Fruit fly (Drosophila melanogaster): ENCODE measurements around the gene CG43255.
A peak's percentile ranks its signal among the peaks of the same experiment; 100 is the strongest.

The CG43255 gene

dm6 chrX:8893378-8893912, 30.3 kb upstream of the CG43255 start:
- no peak for TF ChIP-seq Dll (optimal IDR thresholded peaks at IDR 0.05)
- no peak for TF ChIP-seq psq (optimal IDR thresholded peaks at IDR 0.05)
- TF ChIP-seq usp (GFP tag; optimal IDR thresholded peaks at IDR 0.05), result no peak
- TF ChIP-seq EcR (GFP tag; optimal IDR thresholded peaks at IDR 0.05), result no peak
- no peak for TF ChIP-seq pan (optimal IDR thresholded peaks at IDR 0.05)

dm6 chrX:8894315-8895017, 29.3 kb upstream of the CG43255 start:
- TF ChIP-seq usp (GFP tag; optimal IDR thresholded peaks at IDR 0.05) (no peak), Dll (optimal IDR thresholded peaks at IDR 0.05) (no peak), psq (optimal IDR thresholded peaks at IDR 0.05) (no peak), CG8478 (optimal IDR thresholded peaks at IDR 0.05) (no peak), EcR (GFP tag; optimal IDR thresholded peaks at IDR 0.05) (no peak), pan (optimal IDR thresholded peaks at IDR 0.05) (no peak)

dm6 chrX:8895018-8895392, 28.8 kb upstream of the CG43255 start:
- no peak for TF ChIP-seq psq (optimal IDR thresholded peaks at IDR 0.05)
- no peak for TF ChIP-seq CG8478 (optimal IDR thresholded peaks at IDR 0.05)
- no peak for TF ChIP-seq EcR (GFP tag; optimal IDR thresholded peaks at IDR 0.05)
- no peak for TF ChIP-seq Dll (optimal IDR thresholded peaks at IDR 0.05)
- TF ChIP-seq pan (optimal IDR thresholded peaks at IDR 0.05), result no peak
- TF ChIP-seq usp (GFP tag; optimal IDR thresholded peaks at IDR 0.05), result no peak

- TF ChIP-seq CG8478 (optimal IDR thresholded peaks at IDR 0.05), result no peak
- no peak for TF ChIP-seq EcR (GFP tag; optimal IDR thresholded peaks at IDR 0.05)
- no peak for TF ChIP-seq Dll (optimal IDR thresholded peaks at IDR 0.05)
- no peak for TF ChIP-seq usp (GFP tag; optimal IDR thresholded peaks at IDR 0.05)
- TF ChIP-seq psq (optimal IDR thresholded peaks at IDR 0.05), result no peak
- no peak for TF ChIP-seq pan (optimal IDR thresholded peaks at IDR 0.05)
These were observed 28.3 kb upstream of the CG43255 start for dm6 chrX:8895413-8895812.

- TF ChIP-seq CG8478 (optimal IDR thresholded peaks at IDR 0.05) (no peak), Dll (optimal IDR thresholded peaks at IDR 0.05) (no peak), psq (optimal IDR thresholded peaks at IDR 0.05) (no peak), pan (optimal IDR thresholded peaks at IDR 0.05) (peak; percentile 87)
These were observed 27.7 kb upstream of the CG43255 start for dm6 chrX:8896080-8896479.

- no peak for TF ChIP-seq usp (GFP tag; optimal IDR thresholded peaks at IDR 0.05)
These were observed 26.6 kb upstream of the CG43255 start for dm6 chrX:8896845-8897775.

dm6 chrX:8897859-8898427, 25.8 kb upstream of the CG43255 start, which contains the start of gene Moe:
Gene Moe, minus strand, starts transcription at chrX:8898332.
- TF ChIP-seq pan (optimal IDR thresholded peaks at IDR 0.05), result no peak
- no peak for TF ChIP-seq EcR (GFP tag; optimal IDR thresholded peaks at IDR 0.05)

dm6 chrX:8900094-8900493, 23.7 kb upstream of the CG43255 start, which contains the start of gene Uros1:
Gene Uros1, minus strand, starts transcription at chrX:8900264.
- TF ChIP-seq EcR (GFP tag; optimal IDR thresholded peaks at IDR 0.05) (no peak), Dll (optimal IDR thresholded peaks at IDR 0.05) (no peak), psq (optimal IDR thresholded peaks at IDR 0.05) (no peak), pan (optimal IDR thresholded peaks at IDR 0.05) (no peak), CG8478 (optimal IDR thresholded peaks at IDR 0.05) (no peak), usp (GFP tag; optimal IDR thresholded peaks at IDR 0.05) (no peak)

- TF ChIP-seq usp (GFP tag; optimal IDR thresholded peaks at IDR 0.05) (no peak), EcR (GFP tag; optimal IDR thresholded peaks at IDR 0.05) (no peak), psq (optimal IDR thresholded peaks at IDR 0.05) (no peak)
These were observed 22.3 kb upstream of the CG43255 start, which contains the start of gene Rbm13 for dm6 chrX:8901447-8901846. Gene Rbm13, plus strand, starts transcription at chrX:8901699.

- peak; percentile 69 for TF ChIP-seq CG8478 (optimal IDR thresholded peaks at IDR 0.05)
- no peak for TF ChIP-seq EcR (GFP tag; optimal IDR thresholded peaks at IDR 0.05)
- TF ChIP-seq Dll (optimal IDR thresholded peaks at IDR 0.05), result no peak
These were observed 18.0 kb upstream of the CG43255 start for dm6 chrX:8905545-8906455.

dm6 chrX:8906805-8907546, 16.8 kb upstream of the CG43255 start, which contains the start of gene rdgA:
Gene rdgA, plus strand, starts transcription at chrX:8907068.
- TF ChIP-seq EcR (GFP tag; optimal IDR thresholded peaks at IDR 0.05) (no peak), pan (optimal IDR thresholded peaks at IDR 0.05) (no peak), CG8478 (optimal IDR thresholded peaks at IDR 0.05) (no peak), psq (optimal IDR thresholded peaks at IDR 0.05) (no peak), Dll (optimal IDR thresholded peaks at IDR 0.05) (no peak), usp (GFP tag; optimal IDR thresholded peaks at IDR 0.05) (no peak)

Measured in whole organism.